Worm (Caenorhabditis elegans) whole organism, L4 larva: ENCODE results near the gene hda-2.

Experiments used
- F10B5.3 ChIP-seq: sonication (generic microtip); optimal IDR thresholded peaks from 2 replicates; lab custom pipeline; 2016; ENCODE audit warnings: mild to moderate bottlenecking, missing genetic modification characterization, missing compliant biosample characterization
- F26F4.8 ChIP-seq: fragments of 200-800 bp; sonication (Bioruptor generic); conservative IDR thresholded peaks from 2 replicates; pipeline ENCODE4 v1.3.6; 2022; ENCODE audit warnings: missing genetic modification characterization, missing compliant biosample characterization
- T26A8.4 ChIP-seq: fragments of 200-800 bp; sonication (Bioruptor generic); IDR thresholded peaks from 2 replicates; pipeline ENCODE4 v1.3.6; 2022; ENCODE audit warnings: missing genetic modification characterization, missing compliant biosample characterization
- Y105C5A.15 ChIP-seq: fragments of 200-800 bp; sonication (Bioruptor generic); IDR thresholded peaks from 2 replicates; pipeline ENCODE4 v1.3.6; 2022; ENCODE audit warnings: missing genetic modification characterization, missing compliant biosample characterization
- aly-2 ChIP-seq: sonication (generic microtip); optimal IDR thresholded peaks from 2 replicates; lab custom pipeline; 2018; ENCODE audit warnings: missing biosample characterization, missing genetic modification characterization
- ama-1 ChIP-seq: fragments of 150-350 bp; optimal IDR thresholded peaks from 2 replicates; lab custom pipeline; 2014; ENCODE audit warnings: inconsistent platforms, mixed read lengths
- attf-4 ChIP-seq: sonication (generic microtip); optimal IDR thresholded peaks from 3 replicates; lab custom pipeline; 2017; ENCODE audit warnings: missing biosample characterization, missing genetic modification characterization
- ceh-32 ChIP-seq: sonication (generic microtip); optimal IDR thresholded peaks from 2 replicates; lab custom pipeline; 2016; ENCODE audit warnings: mild to moderate bottlenecking, missing genetic modification characterization, missing compliant biosample characterization; ENCODE audit not compliant: poor library complexity
- cey-2 ChIP-seq: sonication (generic microtip); optimal IDR thresholded peaks from 3 replicates; lab custom pipeline; 2017; ENCODE audit warnings: missing genetic modification characterization, mild to moderate bottlenecking, missing compliant biosample characterization, antibody characterized with exemption, borderline replicate concordance; ENCODE audit not compliant: insufficient read depth
- ctbp-1 ChIP-seq: fragments of 200-800 bp; sonication (Bioruptor generic); IDR thresholded peaks from 2 replicates; pipeline ENCODE4 v1.3.6; 2022; ENCODE audit warnings: missing genetic modification reagents, missing genetic modification characterization, missing compliant biosample characterization
- daf-16 ChIP-seq, 3 experiments: sonication (generic microtip); optimal IDR thresholded peaks; 2 replicates each; lab custom pipeline; 2016 to 2017; ENCODE audit warnings: missing genetic modification characterization in 3 of 3, missing genetic modification reagents in 3 of 3, mild to moderate bottlenecking in 2 of 3, missing compliant biosample characterization in 2 of 3, missing biosample characterization in 1 of 3, moderate library complexity in 1 of 3
- daf-19 ChIP-seq: fragments of 200-800 bp; sonication (Bioruptor generic); conservative IDR thresholded peaks from 2 replicates; pipeline ENCODE4 v1.3.6; 2022; ENCODE audit warnings: missing genetic modification characterization, missing compliant biosample characterization
- dmd-6 ChIP-seq: fragments of 200-800 bp; sonication (Bioruptor generic); IDR thresholded peaks from 2 replicates; pipeline ENCODE4 v1.3.6; 2022; ENCODE audit warnings: missing genetic modification reagents, missing genetic modification characterization, missing compliant biosample characterization
- dmd-9 ChIP-seq: fragments of 200-800 bp; sonication (Bioruptor generic); IDR thresholded peaks from 2 replicates; pipeline ENCODE4 v1.3.6; 2022; ENCODE audit warnings: missing genetic modification reagents, missing genetic modification characterization, missing compliant biosample characterization
- egl-43 ChIP-seq: fragments of 200-800 bp; sonication (Bioruptor generic); IDR thresholded peaks from 2 replicates; pipeline ENCODE4 v1.3.6; 2022; ENCODE audit warnings: missing genetic modification reagents, missing genetic modification characterization, missing compliant biosample characterization
- hlh-30 ChIP-seq: sonication (generic microtip); optimal IDR thresholded peaks from 2 replicates; lab custom pipeline; 2017; ENCODE audit warnings: antibody characterized with exemption, mild to moderate bottlenecking, missing genetic modification characterization, missing compliant biosample characterization; ENCODE audit not compliant: insufficient read depth
- hmg-1.1 ChIP-seq: fragments of 200-800 bp; sonication (Bioruptor generic); IDR thresholded peaks from 2 replicates; pipeline ENCODE4 v1.3.6; 2022; ENCODE audit warnings: missing genetic modification reagents, missing genetic modification characterization, missing compliant biosample characterization
- jun-1 ChIP-seq: fragments of 150-350 bp; optimal IDR thresholded peaks from 2 replicates; lab custom pipeline; 2014; ENCODE audit warnings: missing biosample characterization, missing genetic modification reagents, missing genetic modification characterization
- lim-7 ChIP-seq: fragments of 200-800 bp; sonication (Bioruptor generic); IDR thresholded peaks from 2 replicates; pipeline ENCODE4 v1.3.6; 2022; ENCODE audit warnings: missing genetic modification characterization, missing compliant biosample characterization
- lin-13 ChIP-seq: fragments of 150-350 bp; optimal IDR thresholded peaks from 2 replicates; lab custom pipeline; 2014; ENCODE audit warnings: missing biosample characterization, missing genetic modification reagents, missing genetic modification characterization
- lin-15B ChIP-seq: fragments of 150-350 bp; sonication (generic microtip); optimal IDR thresholded peaks from 3 replicates; lab custom pipeline; 2014; ENCODE audit warnings: missing biosample characterization, missing genetic modification characterization
- lin-29 ChIP-seq: fragments of 200-800 bp; sonication (Bioruptor generic); IDR thresholded peaks from 2 replicates; pipeline ENCODE4 v1.3.6; 2022; ENCODE audit warnings: missing genetic modification reagents, missing genetic modification characterization, missing compliant biosample characterization
- lin-39 ChIP-seq: fragments of 150-350 bp; optimal IDR thresholded peaks from 2 replicates; lab custom pipeline; 2014; ENCODE audit warnings: missing biosample characterization, missing genetic modification reagents, missing genetic modification characterization
- mep-1 ChIP-seq: fragments of 150-350 bp; sonication (generic microtip); optimal IDR thresholded peaks from 3 replicates; lab custom pipeline; 2014; ENCODE audit warnings: missing biosample characterization, missing genetic modification characterization
- mes-2 ChIP-seq: sonication (generic microtip); optimal IDR thresholded peaks from 2 replicates; lab custom pipeline; 2016; ENCODE audit warnings: missing genotype, mild to moderate bottlenecking, missing genetic modification characterization, missing compliant biosample characterization; ENCODE audit not compliant: poor library complexity, severe bottlenecking
- nhr-11 ChIP-seq: fragments of 150-350 bp; optimal IDR thresholded peaks from 2 replicates; lab custom pipeline; 2014; ENCODE audit warnings: missing biosample characterization, missing genetic modification characterization
- nhr-28 ChIP-seq: fragments of 150-350 bp; optimal IDR thresholded peaks from 2 replicates; lab custom pipeline; 2014; ENCODE audit warnings: missing biosample characterization, missing genetic modification characterization
- nhr-42 ChIP-seq: fragments of 200-800 bp; sonication (Bioruptor generic); IDR thresholded peaks from 2 replicates; pipeline ENCODE4 v1.3.6; 2022; ENCODE audit warnings: missing genetic modification characterization, missing compliant biosample characterization
- pha-4 ChIP-seq, 2 experiments: fragments of 150-350 bp in 1 of 2; fragments of 200-800 bp in 1 of 2; sonication (Bioruptor generic) in 1 of 2; IDR thresholded peaks in 1 of 2; optimal IDR thresholded peaks in 1 of 2; 2 replicates each; pipeline versions ENCODE4 v1.3.6 to Lab custom; 2014 to 2022; ENCODE audit warnings: missing genetic modification characterization in 2 of 2, missing genetic modification reagents in 2 of 2, missing biosample characterization in 1 of 2, missing compliant biosample characterization in 1 of 2
- php-3 ChIP-seq: fragments of 200-800 bp; sonication (Bioruptor generic); IDR thresholded peaks from 2 replicates; pipeline ENCODE4 v1.3.6; 2022; ENCODE audit warnings: missing genetic modification reagents, missing genetic modification characterization, missing compliant biosample characterization
- rbr-2 ChIP-seq: sonication (generic microtip); optimal IDR thresholded peaks from 2 replicates; lab custom pipeline; 2016; ENCODE audit warnings: missing genotype, missing genetic modification characterization, missing compliant biosample characterization
- saeg-2 ChIP-seq: fragments of 200-800 bp; sonication (Bioruptor generic); IDR thresholded peaks from 2 replicates; pipeline ENCODE4 v1.3.6; 2022; ENCODE audit warnings: missing genetic modification reagents, missing genetic modification characterization, missing compliant biosample characterization
- spr-3 ChIP-seq: fragments of 200-800 bp; sonication (Bioruptor generic); optimal IDR thresholded peaks from 2 replicates; lab custom pipeline; 2018; ENCODE audit warnings: mild to moderate bottlenecking, missing genetic modification characterization, missing compliant biosample characterization
- tra-1 ChIP-seq: fragments of 200-800 bp; sonication (Bioruptor generic); IDR thresholded peaks from 2 replicates; pipeline ENCODE4 v1.3.6; 2022; ENCODE audit warnings: missing genetic modification reagents, missing genetic modification characterization, missing compliant biosample characterization
- unc-130 ChIP-seq: sonication (generic microtip); optimal IDR thresholded peaks from 2 replicates; lab custom pipeline; 2016; ENCODE audit warnings: missing genetic modification reagents, missing genetic modification characterization, missing compliant biosample characterization
- unc-39 ChIP-seq: sonication (generic microtip); optimal IDR thresholded peaks from 2 replicates; lab custom pipeline; 2017; ENCODE audit warnings: missing biosample characterization, missing genetic modification characterization
- vab-7 ChIP-seq: fragments of 200-800 bp; sonication (Bioruptor generic); IDR thresholded peaks from 2 replicates; pipeline ENCODE4 v1.3.6; 2022; ENCODE audit warnings: missing genetic modification reagents, missing genetic modification characterization, missing compliant biosample characterization
- zag-1 ChIP-seq: fragments of 150-350 bp; optimal IDR thresholded peaks from 2 replicates; lab custom pipeline; 2014; ENCODE audit warnings: missing biosample characterization, missing genetic modification characterization
- zip-2 ChIP-seq: fragments of 150-350 bp; optimal IDR thresholded peaks from 2 replicates; lab custom pipeline; 2014; ENCODE audit warnings: missing biosample characterization, missing genetic modification characterization

The hda-2 gene

ce11 chrII:8062334-8062791 is 40.0 kb upstream of the hda-2 start, which contains the start of gene ufd-2 (continued):
- TF ChIP-seq hmg-1.1 (GFP tag; lab: Robert Waterston, UW): no peak
- TF ChIP-seq unc-39: no peak
- TF ChIP-seq, all 104 proteins: peak for 29

ce11 chrII:8059532-8059931 is 37.2 kb upstream of the hda-2 start:
- TF ChIP-seq dmd-9 (GFP tag; lab: Robert Waterston, UW) (no peak), F10B5.3 (tag; lab: Kevin White, UChicago) (no peak), lin-29 (GFP tag; lab: Robert Waterston, UW) (no peak), nhr-11 (tag; lab: Kevin White, UChicago) (peak; percentile 9), daf-16 (GFP tag; optimal IDR thresholded peaks at IDR 0.05; lab: Kevin White, UChicago) (no peak), daf-16 (tag; optimal IDR thresholded peaks at IDR 0.05; lab: Kevin White, UChicago) (no peak)
- TF ChIP-seq, all 104 proteins: peak for 1

ce11 chrII:8058769-8059168 is 36.4 kb upstream of the hda-2 start, which contains the start of gene T05H10.8:
Gene T05H10.8, plus strand, starts transcription at chrII:8059069.
- TF ChIP-seq dmd-6: no peak
- no peak for TF ChIP-seq daf-19 (GFP tag; lab: Robert Waterston, UW)
- TF ChIP-seq jun-1 (tag; lab: Kevin White, UChicago): no peak
- no peak for TF ChIP-seq saeg-2 (GFP tag; lab: Robert Waterston, UW)
- TF ChIP-seq vab-7: no peak
- no peak for TF ChIP-seq mes-2
- TF ChIP-seq php-3: no peak
- TF ChIP-seq nhr-28 (tag; lab: Kevin White, UChicago): no peak
- no peak for TF ChIP-seq mep-1 (tag; lab: Kevin White, UChicago)
- TF ChIP-seq pha-4 (GFP tag; IDR thresholded peaks at IDR 0.05; lab: Robert Waterston, UW): no peak
- no peak for TF ChIP-seq pha-4 (tag; optimal IDR thresholded peaks at IDR 0.05; lab: Kevin White, UChicago)
- no peak for TF ChIP-seq daf-16 (GFP tag; optimal IDR thresholded peaks at IDR 0.05; lab: Kevin White, UChicago)
- TF ChIP-seq daf-16 (tag; optimal IDR thresholded peaks at IDR 0.05; lab: Kevin White, UChicago): no peak
- no peak for TF ChIP-seq egl-43 (GFP tag; lab: Robert Waterston, UW)
- no peak for TF ChIP-seq spr-3
- TF ChIP-seq lin-13 (GFP tag; lab: Kevin White, UChicago): no peak
- no peak for TF ChIP-seq tra-1
- TF ChIP-seq, all 104 proteins: peak for 0

- TF ChIP-seq nhr-42 (GFP tag; lab: Robert Waterston, UW) (no peak), ceh-32 (tag; lab: Kevin White, UChicago) (no peak), daf-16 (GFP tag; optimal IDR thresholded peaks at IDR 0.05; lab: Kevin White, UChicago) (no peak), daf-16 (tag; optimal IDR thresholded peaks at IDR 0.05; lab: Kevin White, UChicago) (no peak), T26A8.4 (no peak), rbr-2 (no peak), zip-2 (tag; lab: Kevin White, UChicago) (no peak), attf-4 (no peak), pha-4 (GFP tag; IDR thresholded peaks at IDR 0.05; lab: Robert Waterston, UW) (no peak), pha-4 (tag; optimal IDR thresholded peaks at IDR 0.05; lab: Kevin White, UChicago) (no peak), lin-15B (tag; lab: Kevin White, UChicago) (no peak), Y105C5A.15 (no peak), F26F4.8 (GFP tag; lab: Robert Waterston, UW) (no peak), ama-1 (lab: Kevin White, UChicago) (no peak), cey-2 (no peak)
These were observed 35.5 kb upstream of the hda-2 start for ce11 chrII:8057911-8058310.

- TF ChIP-seq zag-1 (tag; lab: Kevin White, UChicago) (no peak), lim-7 (GFP tag; lab: Robert Waterston, UW) (no peak), ctbp-1 (GFP tag; lab: Robert Waterston, UW) (no peak), unc-130 (GFP tag; lab: Kevin White, UChicago) (no peak), aly-2 (tag; lab: Kevin White, UChicago) (no peak), attf-4 (no peak), hlh-30 (tag; lab: Kevin White, UChicago) (no peak), lin-39 (no peak), daf-16 (GFP tag; optimal IDR thresholded peaks at IDR 0.05; lab: Kevin White, UChicago) (no peak), daf-16 (tag; optimal IDR thresholded peaks at IDR 0.05; lab: Kevin White, UChicago) (no peak)
These were observed 30.5 kb upstream of the hda-2 start, which contains the start of gene T05H10.4 for ce11 chrII:8052850-8053249. Gene T05H10.4, plus strand, starts transcription at chrII:8053150.
